Worm (Caenorhabditis elegans): Measurements from ENCODE around the gene cal-2.

ce11 chrII:8948640-8949039 lies 11.9 kb upstream of the cal-2 start:
- TF ChIP-seq unc-62 (GFP tag; optimal IDR thresholded peaks at IDR 0.05) (no peak), nfya-1 (tag; optimal IDR thresholded peaks at IDR 0.05; ENCODE audit: borderline replicate concordance, insufficient read depth) (no peak), lin-26 (GFP tag; IDR thresholded peaks at IDR 0.05) (no peak), mcd-1 (GFP tag; IDR thresholded peaks at IDR 0.05) (no peak)

Measured in whole organism, young adult.